Worm (Caenorhabditis elegans) whole organism, L1 larva: Measurements from ENCODE around the gene pdhb-1.

Source experiments
- ces-1 ChIP-seq: fragments of 150-350 bp; optimal IDR thresholded peaks from 2 replicates; lab custom pipeline; 2014; ENCODE audit warnings: missing biosample characterization, missing genetic modification reagents, missing genetic modification characterization
- dpl-1 ChIP-seq, 3 experiments: fragments of 150-350 bp in 2 of 3; sonication (generic microtip) in 1 of 3; optimal IDR thresholded peaks; 2 replicates each; lab custom pipeline; 2014 to 2017; ENCODE audit warnings: missing biosample characterization in 3 of 3, missing genetic modification characterization in 3 of 3, missing genetic modification reagents in 3 of 3
- lin-39 ChIP-seq: fragments of 150-350 bp; optimal IDR thresholded peaks from 2 replicates; lab custom pipeline; 2014; ENCODE audit warnings: missing biosample characterization, missing genetic modification reagents, missing genetic modification characterization
- nhr-11 ChIP-seq: fragments of 150-350 bp; optimal IDR thresholded peaks from 2 replicates; lab custom pipeline; 2014; ENCODE audit warnings: missing biosample characterization, missing genetic modification characterization
- pag-3 ChIP-seq: sonication (generic microtip); optimal IDR thresholded peaks from 2 replicates; lab custom pipeline; 2017; ENCODE audit warnings: missing genetic modification characterization, mild to moderate bottlenecking, missing compliant biosample characterization, antibody characterized with exemption, borderline replicate concordance; ENCODE audit not compliant: insufficient read depth
- zag-1 ChIP-seq: fragments of 150-350 bp; optimal IDR thresholded peaks from 2 replicates; lab custom pipeline; 2014; ENCODE audit warnings: missing biosample characterization, missing genetic modification characterization

DNA sequence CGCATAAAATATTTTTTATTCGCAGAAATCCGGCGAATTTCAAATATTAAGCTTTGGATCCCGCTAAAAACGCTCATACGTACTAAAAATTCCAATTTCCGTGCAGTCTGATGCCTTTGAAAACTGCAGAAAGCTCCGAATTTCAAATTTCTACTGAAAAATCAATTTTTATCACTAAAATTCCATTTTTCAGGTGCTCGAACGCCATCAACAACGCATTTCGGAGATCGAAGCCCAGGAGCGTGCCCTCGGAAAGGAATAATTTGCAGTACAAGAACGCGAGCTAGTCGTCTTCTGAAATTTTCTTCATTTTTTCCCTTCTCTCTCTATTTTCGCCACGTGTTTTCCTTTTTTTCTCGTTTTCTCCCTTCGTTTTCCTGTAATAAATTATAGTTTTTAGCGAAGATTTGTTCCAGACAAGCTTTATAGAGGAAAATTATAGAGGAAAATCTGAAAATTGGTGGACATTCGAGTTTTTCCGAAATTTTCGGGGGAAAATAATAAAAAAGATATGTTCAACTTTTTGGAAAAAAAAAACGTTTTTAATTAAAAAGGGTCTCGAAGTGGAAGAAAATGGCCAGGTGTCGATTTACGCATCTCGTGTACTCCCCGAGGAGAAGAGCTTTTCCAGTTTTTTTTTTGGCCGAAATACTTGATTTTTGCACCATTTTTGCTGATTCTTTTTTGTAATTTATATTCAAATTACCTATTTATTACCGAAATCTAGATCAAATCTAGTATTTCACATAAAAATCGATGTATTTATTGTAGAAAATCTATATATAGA is 12.8 kb upstream of the pdhb-1 start:
- no peak for TF ChIP-seq pag-3
- no peak for TF ChIP-seq lin-39 (tag; lab: Kevin White, UChicago)
- no peak for TF ChIP-seq nhr-11 (tag; lab: Kevin White, UChicago)
- no peak for TF ChIP-seq dpl-1 (GFP tag; optimal IDR thresholded peaks at IDR 0.05; lab: Kevin White, UChicago)
- no peak for TF ChIP-seq ces-1 (GFP tag; lab: Kevin White, UChicago)
- no peak for TF ChIP-seq zag-1 (tag; lab: Kevin White, UChicago)
